Fruit fly (Drosophila melanogaster): ENCODE measurements around the gene CG13445.

Gene CG13445

dm6 chr3L:15825493-15826209 is 16.4 kb downstream of the CG13445 start (continued):
- no peak for TF ChIP-seq twi (tag; optimal IDR thresholded peaks at IDR 0.05)
- no peak for TF ChIP-seq dan (GFP tag; IDR thresholded peaks at IDR 0.05)
- no peak for TF ChIP-seq Bdp1 (GFP tag; optimal IDR thresholded peaks at IDR 0.05)
- no peak for TF ChIP-seq CG30403 (GFP tag; optimal IDR thresholded peaks at IDR 0.05)
- TF ChIP-seq Taf1 (GFP tag; IDR thresholded peaks at IDR 0.05), result no peak
- no peak for TF ChIP-seq Oli (tag; optimal IDR thresholded peaks at IDR 0.05)
- TF ChIP-seq CG10462 (GFP tag; optimal IDR thresholded peaks at IDR 0.05), result no peak
- TF ChIP-seq NC2α (GFP tag; optimal IDR thresholded peaks at IDR 0.05), result no peak
- TF ChIP-seq CG5953 (GFP tag; IDR thresholded peaks at IDR 0.05), result no peak
- no peak for TF ChIP-seq tio (GFP tag; optimal IDR thresholded peaks at IDR 0.05)
- no peak for TF ChIP-seq CG11723 (GFP tag; optimal IDR thresholded peaks at IDR 0.05)
- TF ChIP-seq ato (GFP tag; IDR thresholded peaks at IDR 0.05; ENCODE audit: partially characterized antibody), result no peak
- no peak for TF ChIP-seq CG4424 (GFP tag; optimal IDR thresholded peaks at IDR 0.05)
- TF ChIP-seq CG13296 (GFP tag; optimal IDR thresholded peaks at IDR 0.05), result peak; percentile 60
- TF ChIP-seq Nf-YC (tag; optimal IDR thresholded peaks at IDR 0.05), result peak; percentile 36
- TF ChIP-seq MESR4 (GFP tag; optimal IDR thresholded peaks at IDR 0.05), result no peak
- peak; percentile 19 for TF ChIP-seq CG3407 (GFP tag; optimal IDR thresholded peaks at IDR 0.05)
- no peak for TF ChIP-seq p53 (GFP tag; optimal IDR thresholded peaks at IDR 0.05)
- TF ChIP-seq fu2 (GFP tag; optimal IDR thresholded peaks at IDR 0.05), result no peak
- TF ChIP-seq CG5180 (GFP tag; optimal IDR thresholded peaks at IDR 0.05), result no peak
- no peak for TF ChIP-seq CG6654 (GFP tag; optimal IDR thresholded peaks at IDR 0.05)
- TF ChIP-seq CG11695 (GFP tag; IDR thresholded peaks at IDR 0.05), result peak; percentile 49; the same call in 1 of the 3 replicates
- TF ChIP-seq CG6175 (GFP tag; IDR thresholded peaks at IDR 0.05), result no peak
- TF ChIP-seq lov (optimal IDR thresholded peaks at IDR 0.05), result no peak
- no peak for TF ChIP-seq lov (GFP tag; IDR thresholded peaks at IDR 0.05)
- peak; percentile 15 for TF ChIP-seq salm (tag; optimal IDR thresholded peaks at IDR 0.05)
- no peak for TF ChIP-seq pzg (GFP tag; optimal IDR thresholded peaks at IDR 0.05)
- TF ChIP-seq CG1792 (GFP tag; optimal IDR thresholded peaks at IDR 0.05), result peak; percentile 10
- TF ChIP-seq unpg (GFP tag; optimal IDR thresholded peaks at IDR 0.05), result peak; percentile 7
- TF ChIP-seq tin (GFP tag; optimal IDR thresholded peaks at IDR 0.05), result no peak
- no peak for TF ChIP-seq CG8089 (GFP tag; optimal IDR thresholded peaks at IDR 0.05)
- TF ChIP-seq Stat92E (GFP tag; optimal IDR thresholded peaks at IDR 0.05), result no peak
- no peak for TF ChIP-seq CG30020 (tag; optimal IDR thresholded peaks at IDR 0.05)
- TF ChIP-seq Hmx (GFP tag; optimal IDR thresholded peaks at IDR 0.05), result no peak
- no peak for TF ChIP-seq oc (tag; optimal IDR thresholded peaks at IDR 0.05)
- TF ChIP-seq CG42726 (GFP tag; IDR thresholded peaks at IDR 0.05; ENCODE audit: partially characterized antibody), result no peak
- TF ChIP-seq CG13123 (GFP tag; optimal IDR thresholded peaks at IDR 0.05), result no peak
- peak; percentile 37; the same call in 1 of the 2 replicates for TF ChIP-seq Rfx (GFP tag; IDR thresholded peaks at IDR 0.05)
- no peak for TF ChIP-seq CG4820 (GFP tag; optimal IDR thresholded peaks at IDR 0.05)
- no peak for TF ChIP-seq Fer2 (tag; optimal IDR thresholded peaks at IDR 0.05)
- no peak for TF ChIP-seq CG6813 (GFP tag; optimal IDR thresholded peaks at IDR 0.05)
- TF ChIP-seq mirr (GFP tag; optimal IDR thresholded peaks at IDR 0.05), result peak; percentile 41
- no peak for TF ChIP-seq tx (GFP tag; optimal IDR thresholded peaks at IDR 0.05)
- no peak for TF ChIP-seq Sin3A (optimal IDR thresholded peaks at IDR 0.05)
- TF ChIP-seq CG12219 (GFP tag; optimal IDR thresholded peaks at IDR 0.05), result no peak
- peak; percentile 47 for TF ChIP-seq Bteb2 (GFP tag; optimal IDR thresholded peaks at IDR 0.05)
- TF ChIP-seq CG33213 (GFP tag; optimal IDR thresholded peaks at IDR 0.05), result no peak
- TF ChIP-seq Kr (GFP tag; optimal IDR thresholded peaks at IDR 0.05), result no peak
- TF ChIP-seq CG8944 (GFP tag; optimal IDR thresholded peaks at IDR 0.05), result no peak
- no peak for TF ChIP-seq ind (GFP tag; optimal IDR thresholded peaks at IDR 0.05)
- no peak for TF ChIP-seq CG11093 (GFP tag; IDR thresholded peaks at IDR 0.05)
